Fruit fly (Drosophila melanogaster): ENCODE data around the gene sim.
A peak's percentile ranks its signal among the peaks of the same experiment; 100 is the strongest.

The sim gene

dm6 chr3R:13011621-13011963 lies 46.0 kb upstream of the sim start, which contains the start of gene CtBP (continued):
- no peak for TF ChIP-seq CG6791 (GFP tag; IDR thresholded peaks at IDR 0.05; ENCODE audit: partially characterized antibody)
- no peak for TF ChIP-seq CG4360 (GFP tag; IDR thresholded peaks at IDR 0.05)
- TF ChIP-seq Dip3 (GFP tag; optimal IDR thresholded peaks at IDR 0.05): no peak
- no peak for TF ChIP-seq CG4617 (GFP tag; optimal IDR thresholded peaks at IDR 0.05; ENCODE audit: borderline replicate concordance)
- TF ChIP-seq Dad (GFP tag; optimal IDR thresholded peaks at IDR 0.05): no peak
- TF ChIP-seq ro (GFP tag; IDR thresholded peaks at IDR 0.05): no peak
- peak; percentile 96 for TF ChIP-seq phol (tag; optimal IDR thresholded peaks at IDR 0.05)
- no peak for TF ChIP-seq ERR (GFP tag; optimal IDR thresholded peaks at IDR 0.05)
- no peak for TF ChIP-seq ham (GFP tag; IDR thresholded peaks at IDR 0.05)
- TF ChIP-seq Hand (GFP tag; optimal IDR thresholded peaks at IDR 0.05): no peak
- TF ChIP-seq CG18619 (GFP tag; optimal IDR thresholded peaks at IDR 0.05): no peak
- TF ChIP-seq eyg (GFP tag; optimal IDR thresholded peaks at IDR 0.05): no peak
- no peak for TF ChIP-seq CG4730 (GFP tag; IDR thresholded peaks at IDR 0.05)
- no peak for TF ChIP-seq CG12769 (tag; optimal IDR thresholded peaks at IDR 0.05)

dm6 chr3R:13012351-13012750 lies 45.2 kb upstream of the sim start:
- peak; percentile 41; the same call in 1 of the 2 replicates for TF ChIP-seq Oaz (GFP tag; IDR thresholded peaks at IDR 0.05)
- TF ChIP-seq CG4424 (GFP tag; optimal IDR thresholded peaks at IDR 0.05): peak; percentile 18
- peak; percentile 28 for TF ChIP-seq CG2202 (tag; optimal IDR thresholded peaks at IDR 0.05)
- TF ChIP-seq dimm (GFP tag; IDR thresholded peaks at IDR 0.05): 0 out of 2 replicates have a peak, but pooled peaks have one; percentile 16
- 0 out of 2 replicates have a peak, but pooled peaks have one; percentile 27 for TF ChIP-seq Nf-YA (GFP tag; IDR thresholded peaks at IDR 0.05)
- TF ChIP-seq CoRest (tag; optimal IDR thresholded peaks at IDR 0.05): peak; percentile 55
- peak; percentile 37; the same call in 1 of the 2 replicates for TF ChIP-seq dati (GFP tag; IDR thresholded peaks at IDR 0.05)
- no peak for TF ChIP-seq run (tag; optimal IDR thresholded peaks at IDR 0.05)
- TF ChIP-seq Bgb (GFP tag; IDR thresholded peaks at IDR 0.05; ENCODE audit: partially characterized antibody): 0 out of 2 replicates have a peak, but pooled peaks have one; percentile 17
- TF ChIP-seq CG1602 (GFP tag; optimal IDR thresholded peaks at IDR 0.05): peak; percentile 26
- TF ChIP-seq crp (GFP tag; optimal IDR thresholded peaks at IDR 0.05): no peak
- no peak for TF ChIP-seq GATAe (GFP tag; conservative IDR thresholded peaks at IDR 0.05)
- TF ChIP-seq CG14860 (GFP tag; IDR thresholded peaks at IDR 0.05; ENCODE audit: partially characterized antibody): no peak
- TF ChIP-seq kah (GFP tag; optimal IDR thresholded peaks at IDR 0.05): no peak
- TF ChIP-seq CG2199 (GFP tag; IDR thresholded peaks at IDR 0.05): peak; percentile 76; the same call in 1 of the 3 replicates
- TF ChIP-seq ind (GFP tag; optimal IDR thresholded peaks at IDR 0.05): peak; percentile 60
- peak; percentile 56 for TF ChIP-seq p53 (GFP tag; optimal IDR thresholded peaks at IDR 0.05)
- TF ChIP-seq pzg (GFP tag; optimal IDR thresholded peaks at IDR 0.05): peak; percentile 18
- peak; percentile 33 for TF ChIP-seq CG9817 (tag; optimal IDR thresholded peaks at IDR 0.05)
- TF ChIP-seq grau (tag; optimal IDR thresholded peaks at IDR 0.05): peak; percentile 52
- TF ChIP-seq Gug (GFP tag; IDR thresholded peaks at IDR 0.05): peak; percentile 65; the same call in 3 of the 4 replicates
- TF ChIP-seq cas (GFP tag; IDR thresholded peaks at IDR 0.05): no peak
- no peak; the same call in 1 of the 2 replicates for TF ChIP-seq Ravus (GFP tag; IDR thresholded peaks at IDR 0.05)
- TF ChIP-seq gce (GFP tag; IDR thresholded peaks at IDR 0.05): peak; percentile 60; the same call in 1 of the 3 replicates
- peak; percentile 23; the same call in 1 of the 2 replicates for TF ChIP-seq CG9215 (GFP tag; IDR thresholded peaks at IDR 0.05)
- TF ChIP-seq Dp (GFP tag; optimal IDR thresholded peaks at IDR 0.05): no peak
- peak; percentile 61 for TF ChIP-seq ems (GFP tag; optimal IDR thresholded peaks at IDR 0.05)
- TF ChIP-seq CG9932 (GFP tag; IDR thresholded peaks at IDR 0.05): peak; percentile 67
- no peak for TF ChIP-seq CG12236 (GFP tag; optimal IDR thresholded peaks at IDR 0.05)
- no peak for TF ChIP-seq CG10431 (GFP tag; optimal IDR thresholded peaks at IDR 0.05)
- no peak for TF ChIP-seq CG31388 (GFP tag; optimal IDR thresholded peaks at IDR 0.05)
- TF ChIP-seq gt (GFP tag; IDR thresholded peaks at IDR 0.05): no peak
- TF ChIP-seq CG2712 (tag; optimal IDR thresholded peaks at IDR 0.05): peak; percentile 36
- TF ChIP-seq CG9876 (GFP tag; optimal IDR thresholded peaks at IDR 0.05): peak; percentile 32
- no peak for TF ChIP-seq CG30020 (tag; optimal IDR thresholded peaks at IDR 0.05)
- peak; percentile 73 to 75 for TF ChIP-seq dpn (GFP tag; optimal IDR thresholded peaks at IDR 0.05)
- no peak for TF ChIP-seq CG3065 (GFP tag; optimal IDR thresholded peaks at IDR 0.05)

Data from whole organism, embryonic.